Fruit fly (Drosophila melanogaster) Kc167 (cell line): ENCODE data around the gene Cog7.
"Not testable (repeated sequence)": the region's sequence is repeated elsewhere in the genome, so short reads cannot be mapped to it uniquely, and the experiment has no call there.

Source experiments
- Myc ChIP-seq: fragments of >200 bp; optimal IDR thresholded peaks from 2 replicates; lab custom pipeline; 2017; ENCODE audit warnings: missing external identifiers
- psq ChIP-seq: fragments of >200 bp; optimal IDR thresholded peaks from 2 replicates; lab custom pipeline; 2017; ENCODE audit warnings: missing external identifiers

DNA sequence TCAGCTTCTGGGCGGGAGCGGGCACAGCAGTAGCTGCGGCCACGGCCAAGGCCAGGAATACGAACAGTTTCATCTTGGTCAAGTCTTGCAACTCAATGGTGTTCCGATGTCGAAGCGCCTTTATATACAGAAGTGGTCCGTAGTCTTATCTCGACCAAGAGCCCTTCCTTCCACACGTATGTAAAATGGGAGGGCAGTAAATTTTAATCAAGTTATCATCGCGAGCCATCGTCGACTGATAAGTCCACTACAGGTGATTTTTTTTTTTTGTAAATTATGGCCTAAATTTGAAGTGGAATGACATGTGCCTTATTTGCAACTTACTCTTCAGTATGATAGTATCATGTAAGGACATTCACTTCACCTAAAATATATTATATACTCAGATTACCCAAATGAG lies 8.3 kb downstream of the Cog7 start, which contains the start of gene Jon99Cii:
- TF ChIP-seq Myc, psq (lab: Kevin White, UChicago): not testable (repeated sequence)
